Fruit fly (Drosophila melanogaster) S2 (cell line): ENCODE results near the gene CG2021.

Experiments used
- CG8478 ChIP-seq: fragments of >200 bp; optimal IDR thresholded peaks from 2 replicates; lab custom pipeline; 2018
- CTCF ChIP-seq, 2 experiments: fragments of >200 bp; optimal IDR thresholded peaks; 2 replicates each; lab custom pipeline; 2018

DNA sequence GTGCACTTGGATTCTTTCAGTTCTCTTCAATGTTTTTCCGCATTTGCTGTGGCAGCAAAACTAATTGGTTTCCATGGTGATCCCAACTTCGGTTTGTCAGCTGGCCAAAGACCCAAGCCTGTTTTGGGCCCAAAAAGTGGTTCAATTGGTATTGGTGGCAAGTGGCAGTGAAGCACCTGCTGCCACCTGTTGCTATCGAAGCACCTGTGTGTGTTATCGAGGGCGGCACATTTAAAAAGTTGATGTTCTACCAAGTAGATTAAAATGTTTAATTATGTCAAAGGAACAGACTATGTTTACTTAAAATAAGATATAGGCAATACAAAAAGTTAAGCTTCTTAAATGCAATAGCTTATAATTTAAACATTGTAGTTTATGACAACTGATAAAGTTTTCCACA is 41.6 kb downstream of the CG2021 start, which contains the start of gene Oseg4:
- TF ChIP-seq CG8478 (lab: Kevin White, UChicago) (no peak), CTCF (optimal IDR thresholded peaks at IDR 0.05; lab: Kevin White, UChicago) (no peak)
